Fruit fly (Drosophila melanogaster) whole organism, embryonic: Measurements from ENCODE around the gene Rab5.

Experiments used
- ATbp ChIP-seq: fragments of 200-800 bp; sonication (Bioruptor generic); optimal IDR thresholded peaks from 2 replicates; lab custom pipeline; 2017; ENCODE audit warnings: missing biosample characterization, mild to moderate bottlenecking, missing genetic modification characterization, missing genetic modification reagents
- B-H1 ChIP-seq: fragments of 200-800 bp; sonication (Bioruptor generic); IDR thresholded peaks from 3 replicates; pipeline ENCODE4 v1.3.6; 2022; ENCODE audit warnings: missing biosample characterization, missing genetic modification characterization
- Blimp-1 ChIP-seq: fragments of 200-800 bp; sonication (Bioruptor generic); optimal IDR thresholded peaks from 3 replicates; lab custom pipeline; 2018; ENCODE audit warnings: missing biosample characterization, missing genetic modification characterization, mild to moderate bottlenecking, moderate library complexity, missing genetic modification reagents
- CG10431 ChIP-seq: fragments of 200-800 bp; sonication (Bioruptor generic); optimal IDR thresholded peaks from 3 replicates; lab custom pipeline; 2018; ENCODE audit warnings: missing biosample characterization, mild to moderate bottlenecking, missing genetic modification characterization
- CG10979 ChIP-seq: fragments of 200-800 bp; sonication (Bioruptor generic); optimal IDR thresholded peaks from 2 replicates; lab custom pipeline; 2018; ENCODE audit warnings: missing biosample characterization, mild to moderate bottlenecking, missing genetic modification characterization, moderate library complexity
- CG11504 ChIP-seq: fragments of 200-800 bp; sonication (Bioruptor generic); optimal IDR thresholded peaks from 3 replicates; lab custom pipeline; 2019; ENCODE audit warnings: missing biosample characterization, mild to moderate bottlenecking, missing genetic modification characterization, moderate library complexity
- CG12071 ChIP-seq: fragments of 200-800 bp; sonication (Bioruptor generic); optimal IDR thresholded peaks from 3 replicates; lab custom pipeline; 2018; ENCODE audit warnings: missing biosample characterization, mild to moderate bottlenecking, missing genetic modification characterization
- CG17186 ChIP-seq: fragments of 200-800 bp; sonication (Bioruptor generic); optimal IDR thresholded peaks from 3 replicates; lab custom pipeline; 2017; ENCODE audit warnings: missing biosample characterization, missing genetic modification reagents, missing genetic modification characterization
- CG17359 ChIP-seq: fragments of 200-800 bp; sonication (Bioruptor generic); optimal IDR thresholded peaks from 3 replicates; lab custom pipeline; 2018; ENCODE audit warnings: missing biosample characterization, mild to moderate bottlenecking, missing genetic modification characterization, moderate library complexity
- CG17612 ChIP-seq: fragments of 200-800 bp; sonication (Bioruptor generic); IDR thresholded peaks from 2 replicates; pipeline ENCODE4 v1.3.6; 2022; ENCODE audit warnings: missing biosample characterization, missing genetic modification characterization
- CG17829 ChIP-seq: fragments of 200-800 bp; optimal IDR thresholded peaks from 2 replicates; lab custom pipeline; 2019; ENCODE audit warnings: missing biosample characterization, mild to moderate bottlenecking, missing genetic modification characterization, moderate library complexity
- CG32532 ChIP-seq: fragments of 200-800 bp; sonication (Bioruptor generic); IDR thresholded peaks from 2 replicates; pipeline ENCODE4 v1.3.6; 2022; ENCODE audit warnings: missing biosample characterization, missing genetic modification characterization
- CG32772 ChIP-seq: fragments of 200-800 bp; sonication (Bioruptor generic); IDR thresholded peaks from 2 replicates; pipeline ENCODE4 v1.3.6; 2022; ENCODE audit warnings: missing biosample characterization, missing genetic modification characterization
- CG3847 ChIP-seq: fragments of 200-800 bp; sonication (Bioruptor generic); IDR thresholded peaks from 2 replicates; pipeline ENCODE4 v1.3.6; 2022; ENCODE audit warnings: missing biosample characterization, missing genetic modification characterization
- CG4282 ChIP-seq: fragments of 200-800 bp; sonication (Bioruptor generic); optimal IDR thresholded peaks from 2 replicates; lab custom pipeline; 2016; ENCODE audit warnings: missing biosample characterization, missing genetic modification characterization
- CG4617 ChIP-seq: fragments of 200-800 bp; sonication (Bioruptor generic); optimal IDR thresholded peaks from 3 replicates; lab custom pipeline; 2016; ENCODE audit warnings: missing biosample characterization, missing genetic modification characterization, borderline replicate concordance
- CG6175 ChIP-seq: fragments of 200-800 bp; sonication (Bioruptor generic); IDR thresholded peaks from 3 replicates; pipeline ENCODE4 v1.3.6; 2022; ENCODE audit warnings: missing biosample characterization, missing genetic modification characterization
- CG6683 ChIP-seq: fragments of 200-800 bp; sonication (Bioruptor generic); optimal IDR thresholded peaks from 2 replicates; lab custom pipeline; 2017; ENCODE audit warnings: missing biosample characterization, mild to moderate bottlenecking, missing genetic modification characterization, missing genetic modification reagents
- CG6689 ChIP-seq: fragments of 200-800 bp; sonication (Bioruptor generic); IDR thresholded peaks from 2 replicates; pipeline ENCODE4 v1.3.6; 2022; ENCODE audit warnings: missing biosample characterization, missing genetic modification characterization
- CG7745 ChIP-seq: fragments of 200-800 bp; sonication (Bioruptor generic); optimal IDR thresholded peaks from 2 replicates; lab custom pipeline; 2018; ENCODE audit warnings: missing biosample characterization, mild to moderate bottlenecking, missing genetic modification characterization, moderate library complexity
- CG8944 ChIP-seq: fragments of 200-800 bp; sonication (Bioruptor generic); optimal IDR thresholded peaks from 3 replicates; lab custom pipeline; 2016; ENCODE audit warnings: missing biosample characterization, missing genetic modification characterization
- E2f2 ChIP-seq: fragments of 200-800 bp; sonication (Bioruptor generic); IDR thresholded peaks from 2 replicates; pipeline ENCODE4 v1.3.6; 2022; ENCODE audit warnings: missing biosample characterization, missing genetic modification characterization
- Ets97D ChIP-seq: fragments of 200-800 bp; sonication (Bioruptor generic); optimal IDR thresholded peaks from 3 replicates; lab custom pipeline; 2016; ENCODE audit warnings: missing biosample characterization, missing genetic modification characterization
- HLH3B ChIP-seq: fragments of 200-800 bp; sonication (Bioruptor generic); IDR thresholded peaks from 2 replicates; pipeline ENCODE4 v1.3.6; 2022; ENCODE audit warnings: missing biosample characterization, missing genetic modification characterization
- MBD-R2 ChIP-seq: fragments of 200-800 bp; sonication (Bioruptor generic); IDR thresholded peaks from 2 replicates; pipeline ENCODE4 v1.3.6; 2022; ENCODE audit warnings: missing biosample characterization, missing genetic modification characterization
- NfI ChIP-seq: fragments of 200-800 bp; sonication (Bioruptor generic); optimal IDR thresholded peaks from 3 replicates; lab custom pipeline; 2018; ENCODE audit warnings: missing biosample characterization, mild to moderate bottlenecking, missing genetic modification characterization, moderate library complexity
- PHDP ChIP-seq: fragments of 200-800 bp; sonication (Bioruptor generic); optimal IDR thresholded peaks from 3 replicates; lab custom pipeline; 2018; ENCODE audit warnings: missing biosample characterization, mild to moderate bottlenecking, missing genetic modification characterization, moderate library complexity
- Ptx1 ChIP-seq: fragments of 200-800 bp; sonication (Bioruptor generic); IDR thresholded peaks from 2 replicates; pipeline ENCODE4 v1.3.6; 2022; ENCODE audit warnings: missing biosample characterization, missing genetic modification characterization
- Ravus ChIP-seq: fragments of 200-800 bp; sonication (Bioruptor generic); IDR thresholded peaks from 2 replicates; pipeline ENCODE4 v1.3.6; 2022; ENCODE audit warnings: missing biosample characterization, missing genetic modification characterization
- ase ChIP-seq: fragments of 200-800 bp; sonication (Bioruptor generic); IDR thresholded peaks from 3 replicates; pipeline ENCODE4 v1.3.6; 2022; ENCODE audit warnings: missing biosample characterization, missing genetic modification characterization
- bsh ChIP-seq, 2 experiments: fragments of 200-800 bp; sonication (Bioruptor generic); optimal IDR thresholded peaks; 2 replicates each; lab custom pipeline; 2017 to 2018; ENCODE audit warnings: mild to moderate bottlenecking in 2 of 2, missing biosample characterization in 2 of 2, missing genetic modification characterization in 2 of 2, moderate library complexity in 1 of 2
- chinmo ChIP-seq: fragments of 200-800 bp; sonication (Bioruptor generic); IDR thresholded peaks from 4 replicates; pipeline ENCODE4 v1.3.6; 2022; ENCODE audit warnings: missing biosample characterization, missing genetic modification characterization; ENCODE audit not compliant: partially characterized antibody
- fd3F ChIP-seq: fragments of 200-800 bp; sonication (Bioruptor generic); optimal IDR thresholded peaks from 2 replicates; lab custom pipeline; 2018; ENCODE audit warnings: missing biosample characterization, mild to moderate bottlenecking, missing genetic modification characterization, moderate library complexity
- gem ChIP-seq: fragments of 200-800 bp; sonication (Bioruptor generic); optimal IDR thresholded peaks from 2 replicates; lab custom pipeline; 2019; ENCODE audit warnings: missing biosample characterization, mild to moderate bottlenecking, missing genetic modification characterization, moderate library complexity
- klu ChIP-seq: fragments of 200-800 bp; sonication (Bioruptor generic); IDR thresholded peaks from 2 replicates; pipeline ENCODE4 v1.3.6; 2022; ENCODE audit warnings: missing biosample characterization, missing genetic modification characterization
- maf-S ChIP-seq: fragments of 200-800 bp; sonication (Bioruptor generic); optimal IDR thresholded peaks from 2 replicates; lab custom pipeline; 2016; ENCODE audit warnings: missing biosample characterization, missing genetic modification characterization
- nau ChIP-seq: fragments of 200-800 bp; sonication (Bioruptor generic); optimal IDR thresholded peaks from 3 replicates; lab custom pipeline; 2017; ENCODE audit warnings: missing biosample characterization, mild to moderate bottlenecking, missing genetic modification characterization, missing genetic modification reagents
- phol ChIP-seq: fragments of 200-800 bp; sonication (Bioruptor generic); optimal IDR thresholded peaks from 3 replicates; lab custom pipeline; 2018; ENCODE audit warnings: missing biosample characterization, mild to moderate bottlenecking, missing genetic modification characterization, moderate library complexity
- repo ChIP-seq: fragments of 200-800 bp; sonication (Bioruptor generic); optimal IDR thresholded peaks from 2 replicates; lab custom pipeline; 2016; ENCODE audit warnings: missing biosample characterization, missing genetic modification characterization
- sd ChIP-seq: fragments of 200-800 bp; sonication (Bioruptor generic); optimal IDR thresholded peaks from 3 replicates; lab custom pipeline; 2018; ENCODE audit warnings: missing biosample characterization, mild to moderate bottlenecking, missing genetic modification characterization, moderate library complexity
- sens ChIP-seq: fragments of 200-800 bp; sonication (Bioruptor generic); peaks from one replicate; lab custom pipeline; 2016; ENCODE audit warnings: missing biosample characterization, missing genetic modification characterization
- slbo ChIP-seq: fragments of 200-800 bp; sonication (Bioruptor generic); IDR thresholded peaks from 2 replicates; pipeline ENCODE4 v1.3.6; 2022; ENCODE audit warnings: missing biosample characterization, missing genetic modification characterization
- sob ChIP-seq: fragments of 200-800 bp; sonication (Bioruptor generic); IDR thresholded peaks from 2 replicates; pipeline ENCODE4 v1.3.6; 2022; ENCODE audit warnings: missing biosample characterization, missing genetic modification characterization
- stc ChIP-seq: fragments of 200-800 bp; sonication (Bioruptor generic); IDR thresholded peaks from 2 replicates; pipeline ENCODE4 v1.3.6; 2022; ENCODE audit warnings: missing biosample characterization, missing genetic modification characterization
- stwl ChIP-seq: fragments of 200-800 bp; sonication (Bioruptor generic); optimal IDR thresholded peaks from 3 replicates; lab custom pipeline; 2018; ENCODE audit warnings: missing biosample characterization, mild to moderate bottlenecking, missing genetic modification characterization, moderate library complexity
- trem ChIP-seq: fragments of 200-800 bp; optimal IDR thresholded peaks from 3 replicates; lab custom pipeline; 2019; ENCODE audit warnings: missing biosample characterization, mild to moderate bottlenecking, missing genetic modification characterization, moderate library complexity
- trh ChIP-seq: fragments of 200-800 bp; sonication (Bioruptor generic); optimal IDR thresholded peaks from 2 replicates; lab custom pipeline; 2016; ENCODE audit warnings: missing biosample characterization, missing genetic modification characterization
- unc-4 ChIP-seq: fragments of 200-800 bp; sonication (Bioruptor generic); IDR thresholded peaks from 2 replicates; pipeline ENCODE4 v1.3.6; 2022; ENCODE audit warnings: missing biosample characterization, missing genetic modification characterization; ENCODE audit not compliant: partially characterized antibody
- vvl ChIP-seq: fragments of 200-800 bp; sonication (Bioruptor generic); IDR thresholded peaks from 2 replicates; pipeline ENCODE4 v1.3.6; 2022; ENCODE audit warnings: missing biosample characterization, missing genetic modification characterization
- zf30C ChIP-seq: fragments of 200-800 bp; sonication (Bioruptor generic); optimal IDR thresholded peaks from 3 replicates; lab custom pipeline; 2018; ENCODE audit warnings: missing biosample characterization, mild to moderate bottlenecking, missing genetic modification characterization

Rab5 gene

DNA sequence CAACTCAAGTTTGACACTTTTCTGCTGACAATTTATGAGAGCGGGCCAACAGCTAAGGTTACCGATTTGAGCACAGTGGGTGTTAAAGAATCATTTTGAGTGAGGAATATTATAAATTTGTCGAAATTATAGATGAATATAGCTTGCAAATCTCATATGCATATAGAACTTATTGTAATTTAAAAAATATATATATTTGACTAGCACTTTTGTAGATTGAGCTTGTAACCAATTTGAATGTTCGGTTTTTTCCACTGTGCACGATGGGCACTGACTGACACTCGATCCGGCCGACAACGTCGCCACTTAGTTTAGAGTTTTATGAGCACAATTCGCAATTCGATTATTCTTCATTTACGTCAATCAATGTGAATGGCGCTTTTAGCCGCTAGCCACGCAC is 33.4 kb upstream of the Rab5 start (continued):
- TF ChIP-seq CG6175 (GFP tag; lab: Robert Waterston, UW) (no peak), maf-S (GFP tag; lab: Kevin White, UChicago) (no peak), klu (GFP tag; lab: Robert Waterston, UW) (no peak), Ravus (GFP tag; lab: Robert Waterston, UW) (no peak), MBD-R2 (no peak), sens (GFP tag; lab: Kevin White, UChicago) (peak; percentile 16), PHDP (tag; lab: Kevin White, UChicago) (peak; percentile 10), zf30C (GFP tag; lab: Kevin White, UChicago) (no peak), sd (no peak), gem (peak; percentile 54), CG17359 (tag; lab: Kevin White, UChicago) (peak; percentile 14), B-H1 (no peak), trh (no peak), Blimp-1 (GFP tag; lab: Kevin White, UChicago) (peak; percentile 20), HLH3B (GFP tag; lab: Robert Waterston, UW) (0 out of 2 replicates have a peak, but pooled peaks have one; percentile 10), vvl (GFP tag; lab: Robert Waterston, UW) (peak; percentile 30; the same call in 1 of the 2 replicates), chinmo (GFP tag; lab: Robert Waterston, UW) (no peak), CG6689 (GFP tag; lab: Robert Waterston, UW) (0 out of 2 replicates have a peak, but pooled peaks have one; percentile 9), slbo (GFP tag; lab: Robert Waterston, UW) (0 out of 2 replicates have a peak, but pooled peaks have one; percentile 19), CG11504 (peak; percentile 45), stc (GFP tag; lab: Robert Waterston, UW) (peak; percentile 35; the same call in 1 of the 2 replicates), CG17612 (no peak), CG3847 (GFP tag; lab: Robert Waterston, UW) (no peak), CG8944 (GFP tag; lab: Kevin White, UChicago) (no peak), trem (tag; lab: Kevin White, UChicago) (no peak), CG32532 (GFP tag; lab: Robert Waterston, UW) (0 out of 2 replicates have a peak, but pooled peaks have one; percentile 12), NfI (GFP tag; lab: Kevin White, UChicago) (no peak), CG10979 (tag; lab: Kevin White, UChicago) (peak; percentile 1), nau (no peak), E2f2 (GFP tag; lab: Robert Waterston, UW) (peak; percentile 13; the same call in 1 of the 2 replicates), ATbp (GFP tag; lab: Kevin White, UChicago) (no peak), CG17186 (GFP tag; lab: Kevin White, UChicago) (no peak), fd3F (GFP tag; lab: Kevin White, UChicago) (no peak), unc-4 (GFP tag; lab: Robert Waterston, UW) (no peak), CG7745 (tag; lab: Kevin White, UChicago) (no peak), CG4282 (GFP tag; lab: Kevin White, UChicago) (no peak), repo (GFP tag; lab: Kevin White, UChicago) (no peak), bsh (GFP tag; optimal IDR thresholded peaks at IDR 0.05; lab: Kevin White, UChicago) (peak in 1 of 2 experiments; percentile 36), CG10431 (GFP tag; lab: Kevin White, UChicago) (no peak), CG17829 (tag; lab: Kevin White, UChicago) (no peak), phol (tag; lab: Kevin White, UChicago) (peak; percentile 16), CG32772 (GFP tag; lab: Robert Waterston, UW) (0 out of 2 replicates have a peak, but pooled peaks have one; percentile 33), Ets97D (GFP tag; lab: Kevin White, UChicago) (no peak), ase (GFP tag; lab: Robert Waterston, UW) (no peak), Ptx1 (GFP tag; lab: Robert Waterston, UW) (0 out of 2 replicates have a peak, but pooled peaks have one; percentile 16), CG4617 (no peak), stwl (tag; lab: Kevin White, UChicago) (no peak), CG12071 (no peak), CG6683 (GFP tag; lab: Kevin White, UChicago) (no peak), sob (GFP tag; lab: Robert Waterston, UW) (0 out of 2 replicates have a peak, but pooled peaks have one; percentile 22)
